Fruit fly (Drosophila melanogaster): ENCODE data around the gene DAAM.
A peak's percentile ranks its signal among the peaks of the same experiment; 100 is the strongest.

The DAAM gene

DNA sequence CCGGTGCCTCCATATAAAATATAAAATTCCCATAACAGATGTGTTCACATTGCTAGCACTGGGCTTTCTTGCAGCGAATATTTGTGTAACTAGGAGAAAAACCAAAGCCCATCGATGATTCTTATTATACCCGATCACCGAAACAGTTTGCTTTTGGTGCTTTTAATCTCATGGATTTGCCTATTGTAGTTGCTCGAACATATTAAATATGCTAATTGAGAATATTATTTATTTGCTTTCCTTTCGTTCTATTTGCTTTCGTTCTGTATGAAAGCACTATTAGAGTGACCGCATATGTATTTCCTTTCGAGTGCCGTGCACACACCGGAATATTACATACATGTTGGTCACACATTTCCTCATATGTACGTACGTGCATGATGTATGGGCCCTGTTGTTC is 51.5 kb downstream of the DAAM start:
- no peak for TF ChIP-seq CG32264 (GFP tag; optimal IDR thresholded peaks at IDR 0.05)
- peak; percentile 64 for TF ChIP-seq fru (GFP tag; optimal IDR thresholded peaks at IDR 0.05)
- TF ChIP-seq sv (GFP tag; optimal IDR thresholded peaks at IDR 0.05): peak; percentile 19
- no peak for TF ChIP-seq dl (GFP tag; optimal IDR thresholded peaks at IDR 0.05; ENCODE audit: insufficient read depth in 1 of 2, partially characterized antibody in 2 of 2)
- TF ChIP-seq Dfd (GFP tag; optimal IDR thresholded peaks at IDR 0.05): no peak
- TF ChIP-seq psq (GFP tag; optimal IDR thresholded peaks at IDR 0.05): peak; percentile 25
- peak; percentile 51 for TF ChIP-seq br (GFP tag; optimal IDR thresholded peaks at IDR 0.05)
- peak; percentile 9 for TF ChIP-seq woc (GFP tag; optimal IDR thresholded peaks at IDR 0.05)
- TF ChIP-seq rgr (GFP tag; optimal IDR thresholded peaks at IDR 0.05): peak; percentile 8
- peak; percentile 59 for TF ChIP-seq dmrt93B (GFP tag; optimal IDR thresholded peaks at IDR 0.05)
- peak; percentile 78 for TF ChIP-seq HLH106 (tag; optimal IDR thresholded peaks at IDR 0.05)
- TF ChIP-seq h (GFP tag; optimal IDR thresholded peaks at IDR 0.05): peak; percentile 51
- TF ChIP-seq ey (GFP tag; optimal IDR thresholded peaks at IDR 0.05): peak; percentile 43
- TF ChIP-seq foxo (GFP tag; optimal IDR thresholded peaks at IDR 0.05): peak in 1 of 2 experiments; percentile 44
- TF ChIP-seq Vsx2 (GFP tag; optimal IDR thresholded peaks at IDR 0.05; ENCODE audit: partially characterized antibody): no peak
- peak; percentile 26 for TF ChIP-seq OdsH (GFP tag; optimal IDR thresholded peaks at IDR 0.05)
- peak; percentile 11 for TF ChIP-seq Sp1 (GFP tag; optimal IDR thresholded peaks at IDR 0.05)

- no peak for TF ChIP-seq Abd-B (GFP tag; optimal IDR thresholded peaks at IDR 0.05)
- TF ChIP-seq Myc (optimal IDR thresholded peaks at IDR 0.05): no peak
- no peak for TF ChIP-seq Vsx2 (GFP tag; optimal IDR thresholded peaks at IDR 0.05; ENCODE audit: partially characterized antibody)
- TF ChIP-seq tai (GFP tag; optimal IDR thresholded peaks at IDR 0.05): no peak
- TF ChIP-seq woc (GFP tag; optimal IDR thresholded peaks at IDR 0.05): no peak
- TF ChIP-seq Hnf4 (GFP tag; optimal IDR thresholded peaks at IDR 0.05): no peak
- TF ChIP-seq usp (GFP tag; optimal IDR thresholded peaks at IDR 0.05): no peak
- no peak for TF ChIP-seq dl (GFP tag; optimal IDR thresholded peaks at IDR 0.05; ENCODE audit: insufficient read depth in 1 of 2, partially characterized antibody in 2 of 2)
- TF ChIP-seq CG9705 (GFP tag; optimal IDR thresholded peaks at IDR 0.05): no peak
- no peak for TF ChIP-seq CrebA (GFP tag; optimal IDR thresholded peaks at IDR 0.05; ENCODE audit: borderline replicate concordance)
Measured at dm6 chrX:1270183-1270582, 52.0 kb downstream of the DAAM start.

DNA sequence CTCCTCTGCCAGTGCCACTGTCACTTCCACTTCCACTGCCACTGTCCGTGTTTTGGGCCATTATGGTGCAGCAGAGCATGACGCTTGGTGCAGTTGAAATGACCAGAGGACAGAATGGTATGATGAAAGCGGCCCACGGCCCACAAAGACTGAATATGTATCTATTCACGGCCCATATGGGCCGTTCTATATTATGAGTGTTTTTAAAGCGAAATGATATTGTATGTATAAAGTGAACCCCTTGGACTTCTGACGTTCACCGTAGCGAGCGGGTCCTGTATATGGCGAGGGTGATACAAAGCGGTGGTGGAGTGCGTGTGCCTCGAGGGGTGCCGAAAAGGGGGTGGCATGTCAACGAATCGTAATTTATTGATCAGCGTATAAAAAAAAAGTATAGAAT is 52.5 kb downstream of the DAAM start:
- TF ChIP-seq woc (GFP tag; optimal IDR thresholded peaks at IDR 0.05): peak; percentile 7
- TF ChIP-seq Vsx2 (GFP tag; optimal IDR thresholded peaks at IDR 0.05; ENCODE audit: partially characterized antibody): no peak
- no peak for TF ChIP-seq GATAd (GFP tag; optimal IDR thresholded peaks at IDR 0.05)
- TF ChIP-seq dmrt93B (GFP tag; optimal IDR thresholded peaks at IDR 0.05): no peak
- peak; percentile 25 for TF ChIP-seq HLH106 (tag; optimal IDR thresholded peaks at IDR 0.05)
- no peak for TF ChIP-seq N (GFP tag; optimal IDR thresholded peaks at IDR 0.05)
- TF ChIP-seq br (GFP tag; optimal IDR thresholded peaks at IDR 0.05): peak; percentile 33
- TF ChIP-seq CG9705 (GFP tag; optimal IDR thresholded peaks at IDR 0.05): no peak
- TF ChIP-seq Jra (GFP tag; optimal IDR thresholded peaks at IDR 0.05): no peak
- TF ChIP-seq brk (GFP tag; optimal IDR thresholded peaks at IDR 0.05): no peak
- TF ChIP-seq dl (GFP tag; optimal IDR thresholded peaks at IDR 0.05; ENCODE audit: insufficient read depth in 1 of 2, partially characterized antibody in 2 of 2): no peak
- no peak for TF ChIP-seq Dif (GFP tag; optimal IDR thresholded peaks at IDR 0.05; ENCODE audit: partially characterized antibody)
- TF ChIP-seq Sp1 (GFP tag; optimal IDR thresholded peaks at IDR 0.05): no peak
- no peak for TF ChIP-seq CrebA (GFP tag; optimal IDR thresholded peaks at IDR 0.05; ENCODE audit: borderline replicate concordance)
- TF ChIP-seq sv (GFP tag; optimal IDR thresholded peaks at IDR 0.05): no peak
- TF ChIP-seq usp (GFP tag; optimal IDR thresholded peaks at IDR 0.05): no peak
- peak; percentile 56 for TF ChIP-seq h (GFP tag; optimal IDR thresholded peaks at IDR 0.05)
- no peak for TF ChIP-seq Abd-B (GFP tag; optimal IDR thresholded peaks at IDR 0.05)
- TF ChIP-seq Dfd (GFP tag; optimal IDR thresholded peaks at IDR 0.05): no peak
- TF ChIP-seq sage (GFP tag; optimal IDR thresholded peaks at IDR 0.05): no peak
- no peak for TF ChIP-seq pan (optimal IDR thresholded peaks at IDR 0.05)
- TF ChIP-seq foxo (GFP tag; optimal IDR thresholded peaks at IDR 0.05): peak in 1 of 2 experiments; percentile 48
- TF ChIP-seq lola (GFP tag; optimal IDR thresholded peaks at IDR 0.05): no peak
- TF ChIP-seq Hr78 (GFP tag; optimal IDR thresholded peaks at IDR 0.05): no peak
- TF ChIP-seq Rel (GFP tag; optimal IDR thresholded peaks at IDR 0.05): no peak
- no peak for TF ChIP-seq Rel (tag; optimal IDR thresholded peaks at IDR 0.05)
- TF ChIP-seq OdsH (GFP tag; optimal IDR thresholded peaks at IDR 0.05): peak; percentile 10
- TF ChIP-seq Hr83 (GFP tag; optimal IDR thresholded peaks at IDR 0.05; ENCODE audit: poor library complexity, severe bottlenecking): no peak
- no peak for TF ChIP-seq Myc (optimal IDR thresholded peaks at IDR 0.05)
- TF ChIP-seq tai (GFP tag; optimal IDR thresholded peaks at IDR 0.05): no peak
- peak; percentile 35 for TF ChIP-seq fru (GFP tag; optimal IDR thresholded peaks at IDR 0.05)
- TF ChIP-seq Hnf4 (GFP tag; optimal IDR thresholded peaks at IDR 0.05): no peak
- peak; percentile 47 for TF ChIP-seq ey (GFP tag; optimal IDR thresholded peaks at IDR 0.05)
- TF ChIP-seq CG32264 (GFP tag; optimal IDR thresholded peaks at IDR 0.05): no peak
- TF ChIP-seq psq (GFP tag; optimal IDR thresholded peaks at IDR 0.05): peak; percentile 26
- no peak for TF ChIP-seq dsf (GFP tag; optimal IDR thresholded peaks at IDR 0.05; ENCODE audit: borderline replicate concordance)
- TF ChIP-seq jim (GFP tag; optimal IDR thresholded peaks at IDR 0.05): no peak
- no peak for TF ChIP-seq Mio (GFP tag; optimal IDR thresholded peaks at IDR 0.05)
- TF ChIP-seq rgr (GFP tag; optimal IDR thresholded peaks at IDR 0.05): peak; percentile 37
